Fruit fly (Drosophila melanogaster) whole organism, adult: ENCODE results near the gene DhpD.

ENCODE experiments used
- tj ChIP-seq: fragments of 200-800 bp; sonication (Bioruptor generic); optimal IDR thresholded peaks from 3 replicates; lab custom pipeline; 2017; ENCODE audit warnings: missing biosample characterization, mild to moderate bottlenecking, missing genetic modification characterization, moderate library complexity
- toe ChIP-seq: fragments of 200-800 bp; sonication (Bioruptor generic); optimal IDR thresholded peaks from 2 replicates; lab custom pipeline; 2016; ENCODE audit warnings: missing biosample characterization, missing genetic modification characterization

DNA sequence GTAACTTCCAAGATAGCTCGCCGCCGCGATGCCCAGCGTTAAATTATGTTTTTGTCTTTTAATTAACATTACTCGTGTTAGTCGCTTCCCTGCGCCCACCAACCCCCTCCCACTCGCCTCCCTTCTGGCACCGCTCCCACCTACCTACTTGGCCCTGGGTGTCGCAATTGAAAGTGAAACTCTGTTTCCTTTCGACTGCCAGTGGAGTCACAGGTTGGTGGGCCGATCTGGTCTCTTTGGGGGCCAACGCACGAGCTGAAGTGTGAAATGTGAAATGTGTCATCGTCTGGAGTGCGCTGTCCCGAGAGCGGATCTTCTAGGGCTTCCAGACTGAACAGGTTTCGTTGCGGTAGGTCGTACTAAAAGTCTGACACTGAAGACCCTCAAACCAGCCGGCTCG, 14.4 kb downstream of the DhpD start:
- TF ChIP-seq toe: no peak
- no peak for TF ChIP-seq tj (GFP tag; lab: Kevin White, UChicago)
